Worm (Caenorhabditis elegans) whole organism, L3 larva: ENCODE results near the gene nhr-38.

Experiments used
- ceh-82 ChIP-seq: fragments of 150-350 bp; optimal IDR thresholded peaks from 2 replicates; lab custom pipeline; 2014; ENCODE audit warnings: missing biosample characterization, missing genetic modification characterization
- daf-12 ChIP-seq: fragments of 150-350 bp; optimal IDR thresholded peaks from 2 replicates; lab custom pipeline; 2014; ENCODE audit warnings: missing biosample characterization, missing genetic modification reagents, missing genetic modification characterization
- fkh-10 ChIP-seq: sonication (generic microtip); optimal IDR thresholded peaks from 2 replicates; lab custom pipeline; 2017; ENCODE audit warnings: missing biosample characterization, missing genetic modification reagents, missing genetic modification characterization
- fkh-2 ChIP-seq: fragments of 150-350 bp; optimal IDR thresholded peaks from 2 replicates; lab custom pipeline; 2014; ENCODE audit warnings: missing biosample characterization, missing genetic modification reagents, missing genetic modification characterization
- nfya-1 ChIP-seq: sonication (generic microtip); optimal IDR thresholded peaks from 2 replicates; lab custom pipeline; 2017; ENCODE audit warnings: missing genetic modification characterization, mild to moderate bottlenecking, missing compliant biosample characterization, antibody characterized with exemption, moderate library complexity; ENCODE audit not compliant: insufficient read depth
- nhr-11 ChIP-seq: fragments of 150-350 bp; optimal IDR thresholded peaks from 2 replicates; lab custom pipeline; 2014; ENCODE audit warnings: missing biosample characterization, missing genetic modification characterization
- nhr-23 ChIP-seq: fragments of 150-350 bp; optimal IDR thresholded peaks from 2 replicates; lab custom pipeline; 2014; ENCODE audit warnings: missing biosample characterization, missing genetic modification reagents, missing genetic modification characterization
- nhr-25 ChIP-seq: sonication (generic microtip); optimal IDR thresholded peaks from 2 replicates; lab custom pipeline; 2017; ENCODE audit warnings: missing biosample characterization, missing genetic modification characterization
- nhr-67 ChIP-seq: fragments of 150-350 bp; optimal IDR thresholded peaks from 2 replicates; lab custom pipeline; 2014; ENCODE audit warnings: missing biosample characterization, missing genetic modification characterization
- nhr-77 ChIP-seq: fragments of 150-350 bp; optimal IDR thresholded peaks from 2 replicates; lab custom pipeline; 2014; ENCODE audit warnings: missing biosample characterization, missing genetic modification characterization
- pha-4 ChIP-seq: fragments of 150-350 bp; optimal IDR thresholded peaks from 2 replicates; lab custom pipeline; 2014; ENCODE audit warnings: missing biosample characterization, missing genetic modification reagents, missing genetic modification characterization
- skn-1 ChIP-seq: fragments of 150-350 bp; optimal IDR thresholded peaks from 2 replicates; lab custom pipeline; 2014; ENCODE audit warnings: missing biosample characterization, missing genetic modification characterization

Gene nhr-38

ce11 chrIV:9757425-9757740 is 47.4 kb downstream of the nhr-38 start, which contains the start of gene nhr-97:
nhr-97 (plus strand) TSS chrIV:9757641.
- TF ChIP-seq fkh-2 (no peak), ceh-82 (tag; lab: Kevin White, UChicago) (no peak), nhr-23 (tag; lab: Kevin White, UChicago) (no peak), nhr-11 (tag; lab: Kevin White, UChicago) (no peak), skn-1 (tag; lab: Kevin White, UChicago) (no peak), nhr-67 (tag; lab: Kevin White, UChicago) (no peak), pha-4 (tag; lab: Kevin White, UChicago) (no peak)
- TF ChIP-seq, all 47 proteins: peak for 0

- TF ChIP-seq fkh-10 (GFP tag; lab: Kevin White, UChicago) (no peak), daf-12 (tag; lab: Kevin White, UChicago) (no peak), pha-4 (tag; lab: Kevin White, UChicago) (peak; percentile 22), nhr-25 (tag; lab: Kevin White, UChicago) (no peak), nfya-1 (peak; percentile 20), nhr-77 (tag; lab: Kevin White, UChicago) (no peak)
These were observed 51.8 kb downstream of the nhr-38 start for ce11 chrIV:9761751-9762150.
